Fruit fly (Drosophila melanogaster) whole organism, embryonic: ENCODE results near the gene CG5516.
A peak's percentile ranks its signal among the peaks of the same experiment; 100 is the strongest.

Source experiments
- ATbp ChIP-seq: fragments of 200-800 bp; sonication (Bioruptor generic); optimal IDR thresholded peaks from 2 replicates; lab custom pipeline; 2017; ENCODE audit warnings: missing biosample characterization, mild to moderate bottlenecking, missing genetic modification characterization, missing genetic modification reagents
- Antp ChIP-seq: fragments of 200-800 bp; sonication (Bioruptor generic); optimal IDR thresholded peaks from 3 replicates; lab custom pipeline; 2016; ENCODE audit warnings: missing biosample characterization, missing genetic modification characterization
- CG10267 ChIP-seq: fragments of 200-800 bp; sonication (Bioruptor generic); optimal IDR thresholded peaks from 2 replicates; lab custom pipeline; 2018; ENCODE audit warnings: missing biosample characterization, mild to moderate bottlenecking, missing genetic modification characterization, moderate library complexity
- CG10366 ChIP-seq: fragments of 200-800 bp; sonication (Bioruptor generic); IDR thresholded peaks from 2 replicates; pipeline ENCODE4 v1.3.6; 2022; ENCODE audit warnings: missing biosample characterization, missing genetic modification characterization
- CG11398 ChIP-seq: fragments of 200-800 bp; sonication (Bioruptor generic); optimal IDR thresholded peaks from 2 replicates; lab custom pipeline; 2016; ENCODE audit warnings: missing biosample characterization, missing genetic modification characterization
- CG11456 ChIP-seq: fragments of 200-800 bp; sonication (Bioruptor generic); IDR thresholded peaks from 3 replicates; pipeline ENCODE4 v1.3.6; 2022; ENCODE audit warnings: missing biosample characterization, missing genetic modification characterization
- CG11560 ChIP-seq: fragments of 200-800 bp; sonication (Bioruptor generic); IDR thresholded peaks from 3 replicates; pipeline ENCODE4 v1.3.6; 2022; ENCODE audit warnings: missing biosample characterization, missing genetic modification characterization
- CG12744 ChIP-seq: fragments of 200-800 bp; sonication (Bioruptor generic); optimal IDR thresholded peaks from 2 replicates; lab custom pipeline; 2016; ENCODE audit warnings: missing biosample characterization, missing genetic modification characterization
- CG12942 ChIP-seq: fragments of 200-800 bp; sonication (Bioruptor generic); optimal IDR thresholded peaks from 3 replicates; lab custom pipeline; 2016; ENCODE audit warnings: missing biosample characterization, missing genetic modification characterization
- CG14710 ChIP-seq: fragments of 200-800 bp; sonication (Bioruptor generic); optimal IDR thresholded peaks from 3 replicates; lab custom pipeline; 2019; ENCODE audit warnings: missing biosample characterization, mild to moderate bottlenecking, missing genetic modification characterization, moderate library complexity
- CG15269 ChIP-seq: fragments of 200-800 bp; sonication (Bioruptor generic); optimal IDR thresholded peaks from 2 replicates; lab custom pipeline; 2018; ENCODE audit warnings: missing biosample characterization, mild to moderate bottlenecking, missing genetic modification characterization, moderate library complexity
- CG16779 ChIP-seq: fragments of 200-800 bp; sonication (Bioruptor generic); IDR thresholded peaks from 2 replicates; pipeline ENCODE4 v1.3.6; 2022; ENCODE audit warnings: missing biosample characterization, missing genetic modification characterization
- CG18011 ChIP-seq: fragments of 200-800 bp; sonication (Bioruptor generic); optimal IDR thresholded peaks from 2 replicates; lab custom pipeline; 2017; ENCODE audit warnings: missing biosample characterization, missing genetic modification characterization, mild to moderate bottlenecking, moderate library complexity, missing genotype
- CG1832 ChIP-seq: fragments of 200-800 bp; sonication (Bioruptor generic); optimal IDR thresholded peaks from 2 replicates; lab custom pipeline; 2017; ENCODE audit warnings: missing biosample characterization, mild to moderate bottlenecking, missing genetic modification characterization, inconsistent platforms
- CG31365 ChIP-seq: fragments of 200-800 bp; sonication (Bioruptor generic); optimal IDR thresholded peaks from 2 replicates; lab custom pipeline; 2018; ENCODE audit warnings: missing biosample characterization, mild to moderate bottlenecking, missing genetic modification characterization
- CG3163 ChIP-seq: fragments of 200-800 bp; sonication (Bioruptor generic); optimal IDR thresholded peaks from 3 replicates; lab custom pipeline; 2016; ENCODE audit warnings: missing biosample characterization, missing genetic modification characterization
- CG3407 ChIP-seq: fragments of 200-800 bp; sonication (Bioruptor generic); optimal IDR thresholded peaks from 2 replicates; lab custom pipeline; 2018; ENCODE audit warnings: missing biosample characterization, mild to moderate bottlenecking, missing genetic modification characterization
- CG4328 ChIP-seq: fragments of 200-800 bp; sonication (Bioruptor generic); optimal IDR thresholded peaks from 3 replicates; lab custom pipeline; 2017; ENCODE audit warnings: missing biosample characterization, missing genetic modification reagents, missing genetic modification characterization
- CG4404 ChIP-seq: fragments of 200-800 bp; sonication (Bioruptor generic); IDR thresholded peaks from 2 replicates; pipeline ENCODE4 v1.3.6; 2022; ENCODE audit warnings: missing biosample characterization, missing genetic modification characterization
- CG4617 ChIP-seq: fragments of 200-800 bp; sonication (Bioruptor generic); optimal IDR thresholded peaks from 3 replicates; lab custom pipeline; 2016; ENCODE audit warnings: missing biosample characterization, missing genetic modification characterization, borderline replicate concordance
- CG6854 ChIP-seq: fragments of 200-800 bp; sonication (Bioruptor generic); optimal IDR thresholded peaks from 3 replicates; lab custom pipeline; 2017; ENCODE audit warnings: missing biosample characterization, mild to moderate bottlenecking, missing genetic modification characterization
- CG8359 ChIP-seq: fragments of 200-800 bp; sonication (Bioruptor generic); optimal IDR thresholded peaks from 2 replicates; lab custom pipeline; 2017; ENCODE audit warnings: missing biosample characterization, mild to moderate bottlenecking, missing genetic modification characterization, borderline replicate concordance
- CG9797 ChIP-seq: fragments of 200-800 bp; sonication (Bioruptor generic); optimal IDR thresholded peaks from 3 replicates; lab custom pipeline; 2018; ENCODE audit warnings: missing biosample characterization, mild to moderate bottlenecking, missing genetic modification characterization
- Dek ChIP-seq: fragments of 200-800 bp; sonication (Bioruptor generic); optimal IDR thresholded peaks from 3 replicates; lab custom pipeline; 2019; ENCODE audit warnings: missing biosample characterization, mild to moderate bottlenecking, missing genetic modification characterization, moderate library complexity
- Dip2 ChIP-seq: fragments of 200-800 bp; sonication (Bioruptor generic); IDR thresholded peaks from 2 replicates; pipeline ENCODE4 v1.3.6; 2022; ENCODE audit warnings: missing biosample characterization, missing genetic modification characterization
- Doc2 ChIP-seq: fragments of 200-800 bp; sonication (Bioruptor generic); IDR thresholded peaks from 2 replicates; pipeline ENCODE4 v1.3.6; 2022; ENCODE audit warnings: missing biosample characterization, missing genetic modification characterization
- HLH3B ChIP-seq: fragments of 200-800 bp; sonication (Bioruptor generic); IDR thresholded peaks from 2 replicates; pipeline ENCODE4 v1.3.6; 2022; ENCODE audit warnings: missing biosample characterization, missing genetic modification characterization
- NC2β ChIP-seq: fragments of 200-800 bp; sonication (Bioruptor generic); optimal IDR thresholded peaks from 2 replicates; lab custom pipeline; 2016; ENCODE audit warnings: missing biosample characterization, missing genetic modification characterization
- NFAT ChIP-seq: fragments of 200-800 bp; sonication (Bioruptor generic); IDR thresholded peaks from 2 replicates; pipeline ENCODE4 v1.3.6; 2022; ENCODE audit warnings: missing biosample characterization, missing genetic modification characterization
- al ChIP-seq: fragments of 200-800 bp; sonication (Bioruptor generic); IDR thresholded peaks from 2 replicates; pipeline ENCODE4 v1.3.6; 2022; ENCODE audit warnings: missing biosample characterization, missing genetic modification characterization
- bigmax ChIP-seq: fragments of 200-800 bp; sonication (Bioruptor generic); optimal IDR thresholded peaks from 2 replicates; lab custom pipeline; 2018; ENCODE audit warnings: missing biosample characterization, mild to moderate bottlenecking, missing genetic modification characterization
- cato ChIP-seq: fragments of 200-800 bp; sonication (Bioruptor generic); optimal IDR thresholded peaks from 2 replicates; lab custom pipeline; 2016; ENCODE audit warnings: missing biosample characterization, missing genetic modification characterization, borderline replicate concordance
- cwo ChIP-seq: fragments of 200-800 bp; sonication (Bioruptor generic); optimal IDR thresholded peaks from 3 replicates; lab custom pipeline; 2017; ENCODE audit warnings: missing biosample characterization, missing genetic modification characterization, mild to moderate bottlenecking, moderate library complexity, missing genetic modification reagents
- dan ChIP-seq: fragments of 200-800 bp; sonication (Bioruptor generic); IDR thresholded peaks from 2 replicates; pipeline ENCODE4 v1.3.6; 2022; ENCODE audit warnings: missing biosample characterization, missing genetic modification characterization
- dati ChIP-seq: fragments of 200-800 bp; sonication (Bioruptor generic); IDR thresholded peaks from 2 replicates; pipeline ENCODE4 v1.3.6; 2022; ENCODE audit warnings: missing biosample characterization, missing genetic modification characterization
- esg ChIP-seq: fragments of 200-800 bp; sonication (Bioruptor generic); conservative IDR thresholded peaks from 2 replicates; pipeline ENCODE4 v1.3.6; 2022; ENCODE audit warnings: missing biosample characterization, missing genetic modification characterization
- gcm2 ChIP-seq: fragments of 200-800 bp; sonication (Bioruptor generic); optimal IDR thresholded peaks from 2 replicates; lab custom pipeline; 2016; ENCODE audit warnings: missing biosample characterization, missing genetic modification characterization
- jumu ChIP-seq: fragments of 200-800 bp; sonication (Bioruptor generic); optimal IDR thresholded peaks from 3 replicates; lab custom pipeline; 2016; ENCODE audit warnings: missing biosample characterization, missing genetic modification characterization
- kah ChIP-seq: fragments of 200-800 bp; sonication (Bioruptor generic); optimal IDR thresholded peaks from 2 replicates; lab custom pipeline; 2018; ENCODE audit warnings: missing biosample characterization, mild to moderate bottlenecking, missing genetic modification characterization
- knrl ChIP-seq: fragments of 200-800 bp; sonication (Bioruptor generic); IDR thresholded peaks from 3 replicates; pipeline ENCODE4 v1.3.6; 2022; ENCODE audit warnings: missing biosample characterization, missing genetic modification characterization; ENCODE audit not compliant: partially characterized antibody
- lab ChIP-seq: fragments of 200-800 bp; sonication (Bioruptor generic); optimal IDR thresholded peaks from 3 replicates; lab custom pipeline; 2017; ENCODE audit warnings: missing biosample characterization, missing genetic modification characterization, mild to moderate bottlenecking, moderate library complexity, missing genetic modification reagents
- mirr ChIP-seq: fragments of 200-800 bp; sonication (Bioruptor generic); optimal IDR thresholded peaks from 3 replicates; lab custom pipeline; 2018; ENCODE audit warnings: missing biosample characterization, mild to moderate bottlenecking, missing genetic modification characterization
- nmo ChIP-seq: fragments of 200-800 bp; sonication (Bioruptor generic); optimal IDR thresholded peaks from 2 replicates; lab custom pipeline; 2018; ENCODE audit warnings: missing biosample characterization, mild to moderate bottlenecking, missing genetic modification characterization, moderate library complexity
- pan ChIP-seq, 4 experiments: fragments of >200 bp in 3 of 4; fragments of 200-800 bp in 1 of 4; sonication (Bioruptor generic) in 1 of 4; optimal IDR thresholded peaks in 3 of 4; IDR thresholded peaks in 1 of 4; 2 replicates each; pipeline versions ENCODE4 v1.3.6 to Lab custom; 2017 to 2022; ENCODE audit warnings: missing biosample characterization in 2 of 4, missing genetic modification characterization in 2 of 4, mixed read lengths in 1 of 4
- pb ChIP-seq: fragments of 200-800 bp; sonication (Bioruptor generic); optimal IDR thresholded peaks from 3 replicates; lab custom pipeline; 2016; ENCODE audit warnings: missing biosample characterization, missing genetic modification characterization
- pros ChIP-seq: fragments of 200-800 bp; sonication (Bioruptor generic); optimal IDR thresholded peaks from 3 replicates; lab custom pipeline; 2019; ENCODE audit warnings: missing biosample characterization, mild to moderate bottlenecking, missing genetic modification characterization, moderate library complexity
- pzg ChIP-seq: fragments of 200-800 bp; sonication (Bioruptor generic); optimal IDR thresholded peaks from 3 replicates; lab custom pipeline; 2018; ENCODE audit warnings: missing biosample characterization, mild to moderate bottlenecking, missing genetic modification characterization, moderate library complexity
- salm ChIP-seq: fragments of 200-800 bp; sonication (Bioruptor generic); optimal IDR thresholded peaks from 2 replicates; lab custom pipeline; 2018; ENCODE audit warnings: missing biosample characterization, mild to moderate bottlenecking, missing genetic modification characterization
- sd ChIP-seq: fragments of 200-800 bp; sonication (Bioruptor generic); optimal IDR thresholded peaks from 3 replicates; lab custom pipeline; 2018; ENCODE audit warnings: missing biosample characterization, mild to moderate bottlenecking, missing genetic modification characterization, moderate library complexity
- slbo ChIP-seq: fragments of 200-800 bp; sonication (Bioruptor generic); IDR thresholded peaks from 2 replicates; pipeline ENCODE4 v1.3.6; 2022; ENCODE audit warnings: missing biosample characterization, missing genetic modification characterization
- zfh1 ChIP-seq: fragments of 200-800 bp; sonication (Bioruptor generic); IDR thresholded peaks from 3 replicates; pipeline ENCODE4 v1.3.6; 2022; ENCODE audit warnings: missing biosample characterization, missing genetic modification characterization

CG5516 gene

dm6 chr3R:16005943-16006342, 42.3 kb downstream of the CG5516 start (continued):
- TF ChIP-seq CG11398 (no peak), CG3163 (no peak), mirr (GFP tag; lab: Kevin White, UChicago) (no peak), NFAT (no peak), Dek (tag; lab: Kevin White, UChicago) (peak; percentile 10), dati (no peak), zfh1 (GFP tag; lab: Robert Waterston, UW) (no peak), nmo (GFP tag; lab: Kevin White, UChicago) (no peak), CG10267 (no peak), CG9797 (GFP tag; lab: Kevin White, UChicago) (no peak), CG10366 (GFP tag; lab: Robert Waterston, UW) (no peak), CG11560 (tag; lab: Robert Waterston, UW) (no peak), kah (no peak), CG11456 (GFP tag; lab: Robert Waterston, UW) (no peak), CG14710 (peak; percentile 41), CG1832 (GFP tag; lab: Kevin White, UChicago) (no peak), CG15269 (tag; lab: Kevin White, UChicago) (peak; percentile 38), lab (peak; percentile 58), CG8359 (GFP tag; lab: Kevin White, UChicago) (no peak), sd (no peak), CG18011 (GFP tag; lab: Kevin White, UChicago) (no peak), CG3407 (GFP tag; lab: Kevin White, UChicago) (peak; percentile 49), CG12942 (GFP tag; lab: Kevin White, UChicago) (no peak), ATbp (GFP tag; lab: Kevin White, UChicago) (peak; percentile 84), NC2β (GFP tag; lab: Kevin White, UChicago) (no peak), al (no peak), CG16779 (no peak), HLH3B (GFP tag; lab: Robert Waterston, UW) (no peak), CG4617 (no peak), Doc2 (GFP tag; lab: Robert Waterston, UW) (no peak), Dip2 (GFP tag; lab: Robert Waterston, UW) (no peak), Antp (GFP tag; lab: Kevin White, UChicago) (no peak), CG4404 (GFP tag; lab: Robert Waterston, UW) (no peak), CG4328 (GFP tag; lab: Kevin White, UChicago) (peak; percentile 62), CG31365 (tag; lab: Kevin White, UChicago) (peak; percentile 47), gcm2 (GFP tag; lab: Kevin White, UChicago) (no peak), dan (GFP tag; lab: Robert Waterston, UW) (no peak), pan (optimal IDR thresholded peaks at IDR 0.05; lab: Kevin White, UChicago) (no peak), pan (GFP tag; optimal IDR thresholded peaks at IDR 0.05 in 1 of 2, IDR thresholded peaks at IDR 0.05 in 1 of 2) (no peak), bigmax (GFP tag; lab: Kevin White, UChicago) (no peak), cwo (GFP tag; lab: Kevin White, UChicago) (no peak), pros (GFP tag; lab: Kevin White, UChicago) (no peak), cato (GFP tag; lab: Kevin White, UChicago) (no peak), CG12744 (GFP tag; lab: Kevin White, UChicago) (no peak), CG6854 (GFP tag; lab: Kevin White, UChicago) (no peak), pb (GFP tag; lab: Kevin White, UChicago) (no peak), slbo (no peak), knrl (GFP tag; lab: Robert Waterston, UW) (no peak), esg (GFP tag; lab: Robert Waterston, UW) (no peak), salm (tag; lab: Kevin White, UChicago) (peak; percentile 44), pzg (no peak), jumu (GFP tag; lab: Kevin White, UChicago) (no peak)
